Worm (Caenorhabditis elegans): ENCODE measurements around the gene ptr-1.

ptr-1 gene

DNA sequence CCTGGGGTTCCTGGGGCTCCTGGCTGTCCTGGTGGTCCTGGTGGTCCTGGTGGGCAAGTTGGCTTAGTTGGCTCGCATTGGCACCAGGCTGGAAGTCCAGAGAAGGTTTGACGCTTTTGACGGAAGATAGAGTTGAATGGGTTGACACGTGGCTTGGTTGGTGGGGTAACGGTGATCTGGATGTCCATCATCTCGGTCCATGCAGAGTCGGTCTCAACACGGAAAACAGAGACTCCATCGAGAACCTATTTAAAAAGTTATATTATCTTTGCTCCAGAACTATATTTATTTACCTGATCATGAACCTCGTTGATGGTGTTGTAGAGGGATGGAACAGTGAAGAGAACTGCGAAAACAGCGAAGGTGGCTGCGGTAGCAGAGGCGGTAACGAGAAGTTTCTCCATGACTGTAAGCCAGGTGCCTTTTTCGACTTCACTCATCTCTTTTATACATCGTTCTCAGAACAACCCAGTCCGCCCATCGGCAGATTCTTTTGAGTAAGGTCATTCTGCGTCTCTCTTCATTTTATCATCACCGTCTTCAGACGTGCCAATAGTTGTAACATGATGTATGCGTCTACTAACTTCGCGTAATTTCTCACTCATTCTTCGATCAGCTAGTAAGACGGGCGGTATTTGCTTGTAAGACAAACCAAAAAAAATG is 21.2 kb downstream of the ptr-1 start, which contains the start of gene col-144:
TSS of gene col-144 (minus strand) at position 419 of the 663 bp plus-strand sequence.
- no peak for TF ChIP-seq sox-4 (tag; optimal IDR thresholded peaks at IDR 0.05)
- no peak for TF ChIP-seq odd-2 (tag; optimal IDR thresholded peaks at IDR 0.05)
- no peak for TF ChIP-seq hlh-8 (tag; optimal IDR thresholded peaks at IDR 0.05)
- no peak for TF ChIP-seq zip-5 (tag; optimal IDR thresholded peaks at IDR 0.05)
- no peak for TF ChIP-seq pag-3 (tag; optimal IDR thresholded peaks at IDR 0.05; ENCODE audit: borderline replicate concordance)
- TF ChIP-seq ceh-6 (GFP tag; optimal IDR thresholded peaks at IDR 0.05), result no peak
- TF ChIP-seq ceh-48 (tag; optimal IDR thresholded peaks at IDR 0.05), result no peak
- TF ChIP-seq ceh-30 (tag; optimal IDR thresholded peaks at IDR 0.05), result no peak
- no peak for TF ChIP-seq tbx-2 (tag; optimal IDR thresholded peaks at IDR 0.05)
- no peak for TF ChIP-seq lin-11 (tag; optimal IDR thresholded peaks at IDR 0.05)
- no peak for TF ChIP-seq gmeb-2 (tag; optimal IDR thresholded peaks at IDR 0.05)

ce11 chrV:9157597-9157996 is 23.9 kb downstream of the ptr-1 start:
- TF ChIP-seq unc-42 (tag; optimal IDR thresholded peaks at IDR 0.05) (peak; percentile 93), ceh-34 (tag; optimal IDR thresholded peaks at IDR 0.05) (no peak)

DNA sequence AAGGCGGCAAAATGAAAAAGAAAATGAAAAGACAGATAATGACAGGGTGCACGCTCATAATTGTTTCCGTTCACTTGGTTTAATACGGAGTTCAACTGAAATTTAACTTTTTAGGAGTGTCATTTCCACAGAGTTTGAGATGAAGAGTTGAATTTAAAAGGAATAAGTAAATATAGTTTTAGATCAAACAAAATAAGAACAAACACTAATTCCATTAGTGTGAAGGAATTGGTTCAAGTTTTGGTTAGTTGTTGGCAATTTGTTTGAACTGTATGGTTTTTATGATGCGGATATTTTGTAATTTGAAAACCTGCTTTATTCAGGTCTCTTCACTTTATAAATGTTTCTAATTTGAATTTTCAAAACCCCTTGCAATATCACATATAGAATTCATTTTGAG is 24.8 kb downstream of the ptr-1 start, which contains the start of gene B0222.15:
TSS of gene B0222.15 (minus strand) at position 101 of the 400 bp plus-strand sequence.
- no peak for TF ChIP-seq zip-5 (tag; optimal IDR thresholded peaks at IDR 0.05)
- TF ChIP-seq nhr-232 (tag; optimal IDR thresholded peaks at IDR 0.05), result no peak
- TF ChIP-seq syd-9 (tag; optimal IDR thresholded peaks at IDR 0.05), result no peak
- no peak for TF ChIP-seq nhr-11 (tag; optimal IDR thresholded peaks at IDR 0.05)
- no peak for TF ChIP-seq ceh-6 (GFP tag; optimal IDR thresholded peaks at IDR 0.05)
- TF ChIP-seq pag-3 (tag; optimal IDR thresholded peaks at IDR 0.05; ENCODE audit: borderline replicate concordance), result no peak
- no peak for TF ChIP-seq K09A11.1 (tag; optimal IDR thresholded peaks at IDR 0.05; ENCODE audit: insufficient read depth)
- TF ChIP-seq pat-9 (tag; optimal IDR thresholded peaks at IDR 0.05), result no peak
- TF ChIP-seq ceh-2 (tag; optimal IDR thresholded peaks at IDR 0.05), result no peak
- no peak for TF ChIP-seq ceh-18 (tag; optimal IDR thresholded peaks at IDR 0.05)
- no peak for TF ChIP-seq ref-2 (tag; optimal IDR thresholded peaks at IDR 0.05)
- TF ChIP-seq pax-1 (tag; optimal IDR thresholded peaks at IDR 0.05), result no peak
- no peak for TF ChIP-seq ama-1 (optimal IDR thresholded peaks at IDR 0.05)
- no peak for TF ChIP-seq ceh-30 (tag; optimal IDR thresholded peaks at IDR 0.05)
- TF ChIP-seq gmeb-2 (tag; optimal IDR thresholded peaks at IDR 0.05), result no peak

- no peak for TF ChIP-seq T23F11.4 (GFP tag; optimal IDR thresholded peaks at IDR 0.05)
- TF ChIP-seq tbx-2 (tag; optimal IDR thresholded peaks at IDR 0.05), result no peak
- no peak for TF ChIP-seq eyg-1 (tag; optimal IDR thresholded peaks at IDR 0.05)
- no peak for TF ChIP-seq nhr-11 (tag; optimal IDR thresholded peaks at IDR 0.05)
- TF ChIP-seq ttx-3 (tag; optimal IDR thresholded peaks at IDR 0.05), result no peak
- no peak for TF ChIP-seq ceh-24 (tag; optimal IDR thresholded peaks at IDR 0.05)
- no peak for TF ChIP-seq sdc-2 (tag; optimal IDR thresholded peaks at IDR 0.05)
- no peak for TF ChIP-seq K09A11.1 (tag; optimal IDR thresholded peaks at IDR 0.05; ENCODE audit: insufficient read depth)
- TF ChIP-seq lin-11 (tag; optimal IDR thresholded peaks at IDR 0.05), result no peak
- TF ChIP-seq K02D7.2 (tag; optimal IDR thresholded peaks at IDR 0.05), result no peak
- TF ChIP-seq unc-42 (tag; optimal IDR thresholded peaks at IDR 0.05), result no peak
- no peak for TF ChIP-seq sox-4 (tag; optimal IDR thresholded peaks at IDR 0.05)
- TF ChIP-seq ceh-31 (tag; optimal IDR thresholded peaks at IDR 0.05), result no peak
- no peak for TF ChIP-seq hlh-30 (tag; optimal IDR thresholded peaks at IDR 0.05; ENCODE audit: insufficient read depth)
- no peak for TF ChIP-seq gmeb-2 (tag; optimal IDR thresholded peaks at IDR 0.05)
- no peak for TF ChIP-seq dmd-4 (tag; optimal IDR thresholded peaks at IDR 0.05; ENCODE audit: borderline replicate concordance)
- TF ChIP-seq syd-9 (tag; optimal IDR thresholded peaks at IDR 0.05), result no peak
- TF ChIP-seq lim-6 (tag; optimal IDR thresholded peaks at IDR 0.05), result no peak
- TF ChIP-seq sox-2 (GFP tag; IDR thresholded peaks at IDR 0.05), result no peak
These were observed 25.9 kb downstream of the ptr-1 start for ce11 chrV:9155616-9156015.
